Worm (Caenorhabditis elegans): ENCODE measurements around the gene srj-50.

ce11 chrV:2800676-2801075 lies 32.1 kb upstream of the srj-50 start:
- TF ChIP-seq ztf-11 (tag; optimal IDR thresholded peaks at IDR 0.05), result no peak
- TF ChIP-seq nhr-237 (tag; optimal IDR thresholded peaks at IDR 0.05), result no peak

Measured in whole organism, mixed stage, embryonic.